Fruit fly (Drosophila melanogaster): Measurements from ENCODE around the gene CG16753.

dm6 chr3L:3078398-3079155 is 23.7 kb downstream of the CG16753 start:
- no peak for TF ChIP-seq pan (optimal IDR thresholded peaks at IDR 0.05)
- no peak for TF ChIP-seq psq (optimal IDR thresholded peaks at IDR 0.05)

Measured in whole organism.